Worm (Caenorhabditis elegans): ENCODE measurements around the gene Y49F6A.5.
"Not testable (repeated sequence)": the region's sequence is repeated elsewhere in the genome, so short reads cannot be mapped to it uniquely, and the experiment has no call there.

The Y49F6A.5 gene

ce11 chrII:3567576-3567975 is 42.1 kb downstream of the Y49F6A.5 start (continued):
- TF ChIP-seq egrh-3 (GFP tag; IDR thresholded peaks at IDR 0.05) = peak; percentile 46; the same call in 1 of the 2 replicates
- peak; percentile 69 for TF ChIP-seq dox-1 (GFP tag; IDR thresholded peaks at IDR 0.05)
- TF ChIP-seq mes-4 (tag; optimal IDR thresholded peaks at IDR 0.05) = peak; percentile 70
- peak; percentile 69 for TF ChIP-seq mcd-1 (GFP tag; IDR thresholded peaks at IDR 0.05)
- TF ChIP-seq snpc-3.4 (tag; optimal IDR thresholded peaks at IDR 0.05) = peak; percentile 83
- TF ChIP-seq tbp1 (GFP tag; optimal IDR thresholded peaks at IDR 0.05) = peak; percentile 98
- peak; percentile 47 for TF ChIP-seq snpc-1.3 (tag; optimal IDR thresholded peaks at IDR 0.05; ENCODE audit: insufficient read depth)
- not testable (repeated sequence) for TF ChIP-seq snpc-4 (GFP tag; optimal IDR thresholded peaks at IDR 0.05)
- TF ChIP-seq snpc-4 (tag; optimal IDR thresholded peaks at IDR 0.05) = peak in 2 of 4 experiments; percentile 61 to 85
- TF ChIP-seq Y56A3A.18 (GFP tag; IDR thresholded peaks at IDR 0.05) = peak; percentile 84
- peak; percentile 83 for TF ChIP-seq cebp-2 (GFP tag; IDR thresholded peaks at IDR 0.05)
- peak; percentile 55 for TF ChIP-seq lin-54 (GFP tag; optimal IDR thresholded peaks at IDR 0.05)
- 0 out of 2 replicates have a peak, but pooled peaks have one; percentile 25 for TF ChIP-seq F37B4.10 (GFP tag; IDR thresholded peaks at IDR 0.05)
- peak; percentile 53 to 72 for TF ChIP-seq rec-8 (tag; optimal IDR thresholded peaks at IDR 0.05)
- peak; percentile 2 for TF ChIP-seq gei-17 (GFP tag; optimal IDR thresholded peaks at IDR 0.05)
- peak; percentile 46 for TF ChIP-seq repo-1 (tag; optimal IDR thresholded peaks at IDR 0.05)
- peak; percentile 57 for TF ChIP-seq ceh-91 (GFP tag; IDR thresholded peaks at IDR 0.05)
- TF ChIP-seq Y53G8AR.9 (GFP tag; conservative IDR thresholded peaks at IDR 0.05) = peak; percentile 72
- peak; percentile 81 for TF ChIP-seq athp-1 (tag; optimal IDR thresholded peaks at IDR 0.05)
- peak; percentile 29 for TF ChIP-seq tlf-1 (GFP tag; optimal IDR thresholded peaks at IDR 0.05)
- peak; percentile 22 for TF ChIP-seq efl-1 (GFP tag; optimal IDR thresholded peaks at IDR 0.05)
- peak; percentile 65; the same call in 1 of the 2 replicates for TF ChIP-seq rcor-1 (GFP tag; IDR thresholded peaks at IDR 0.05)
- peak; percentile 18 for TF ChIP-seq fkh-3 (tag; optimal IDR thresholded peaks at IDR 0.05)
- TF ChIP-seq ets-4 (GFP tag; optimal IDR thresholded peaks at IDR 0.05) = peak; percentile 22
- TF ChIP-seq F10E7.11 (tag; optimal IDR thresholded peaks at IDR 0.05) = peak; percentile 13
- TF ChIP-seq B0336.3 (GFP tag; IDR thresholded peaks at IDR 0.05) = peak; percentile 77
- TF ChIP-seq atf-7 (tag; optimal IDR thresholded peaks at IDR 0.05) = peak; percentile 70
- TF ChIP-seq ztf-26 (tag; optimal IDR thresholded peaks at IDR 0.05) = peak; percentile 68
- peak; percentile 65; the same call in 1 of the 2 replicates for TF ChIP-seq ztf-28 (GFP tag; IDR thresholded peaks at IDR 0.05)

DNA sequence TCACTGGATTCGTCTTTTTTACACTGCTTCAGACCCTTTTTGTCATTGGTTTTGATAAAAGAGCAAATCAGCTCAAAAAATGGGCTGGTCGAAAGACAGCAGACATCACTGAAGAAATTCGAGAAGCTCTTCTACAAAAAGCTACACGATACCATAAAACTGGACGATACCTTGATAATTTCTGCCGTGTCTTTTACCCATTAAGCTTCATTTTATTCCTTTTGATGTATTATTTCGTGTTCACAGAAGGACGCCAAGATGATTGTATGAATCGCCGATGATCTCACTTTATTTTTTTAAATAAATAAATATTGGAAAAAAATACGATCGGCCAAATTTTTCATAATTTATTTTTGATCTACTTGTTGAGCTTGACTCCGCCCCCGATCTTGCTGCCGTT is 42.6 kb downstream of the Y49F6A.5 start:
- TF ChIP-seq B0261.1 (tag; optimal IDR thresholded peaks at IDR 0.05) = no peak
- no peak for TF ChIP-seq tbx-9 (tag; optimal IDR thresholded peaks at IDR 0.05; ENCODE audit: borderline replicate concordance)

- TF ChIP-seq aptf-3 (GFP tag; IDR thresholded peaks at IDR 0.05) (no peak), lag-1 (GFP tag; IDR thresholded peaks at IDR 0.05) (0 out of 2 replicates have a peak, but pooled peaks have one; percentile 31)
These were observed 47.2 kb downstream of the Y49F6A.5 start, which contains the start of gene W10G11.3 for ce11 chrII:3562419-3562818. Gene W10G11.3, minus strand, starts transcription at chrII:3562519.

DNA sequence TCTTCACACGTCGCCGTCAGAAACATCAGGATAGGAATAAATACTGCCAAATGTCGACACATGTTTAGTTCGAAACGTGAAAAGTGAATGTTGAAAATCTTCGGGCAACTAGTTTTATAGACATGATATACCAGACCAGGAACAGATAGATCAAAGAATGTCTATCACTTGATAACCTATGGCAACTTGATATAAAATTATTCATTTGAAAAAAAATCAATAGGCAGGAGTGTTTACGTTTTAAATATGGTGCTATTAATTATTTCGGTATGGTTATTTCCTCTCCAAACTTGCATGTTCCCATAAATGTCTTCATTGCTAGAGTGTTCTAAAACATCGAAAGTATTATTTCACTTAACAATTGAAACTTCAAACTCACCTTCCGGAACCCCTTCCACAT is 48.1 kb downstream of the Y49F6A.5 start, which contains the start of gene W10G11.2:
TSS of gene W10G11.2 (minus strand) at position 101 of the 400 bp plus-strand sequence.
- TF ChIP-seq snpc-4 (GFP tag; optimal IDR thresholded peaks at IDR 0.05) (no peak), snpc-4 (tag; optimal IDR thresholded peaks at IDR 0.05) (no peak), let-526 (GFP tag; IDR thresholded peaks at IDR 0.05) (no peak), cebp-1 (GFP tag; IDR thresholded peaks at IDR 0.05) (no peak), cebp-1 (tag; optimal IDR thresholded peaks at IDR 0.05) (no peak), atf-7 (tag; optimal IDR thresholded peaks at IDR 0.05) (no peak)

All from whole organism, young adult.